Fruit fly (Drosophila melanogaster): ENCODE measurements around the gene CG32643.

CG32643 gene

DNA sequence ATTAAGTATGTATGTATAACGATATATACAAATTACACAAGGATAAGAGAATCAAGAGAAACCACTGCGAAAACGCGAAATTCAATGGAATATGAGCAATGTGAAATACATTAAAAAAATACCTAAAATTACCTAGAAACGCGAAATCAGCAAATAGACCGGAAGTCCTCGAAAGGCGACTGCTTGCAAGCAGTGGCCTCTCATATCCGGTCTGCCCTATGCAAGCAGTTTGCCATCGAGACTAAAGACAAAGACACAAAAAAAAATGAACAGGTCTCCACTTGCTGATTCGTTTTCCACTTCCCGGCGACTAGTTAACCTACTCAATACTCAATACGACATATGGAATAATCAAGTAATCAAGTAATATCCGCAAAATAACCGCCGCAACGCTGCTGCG lies 36.7 kb upstream of the CG32643 start (continued):
- TF ChIP-seq Optix (GFP tag; IDR thresholded peaks at IDR 0.05), result no peak
- TF ChIP-seq Lim3 (GFP tag; IDR thresholded peaks at IDR 0.05), result no peak
- TF ChIP-seq fd102C (GFP tag; optimal IDR thresholded peaks at IDR 0.05), result peak; percentile 53
- no peak for TF ChIP-seq lov (optimal IDR thresholded peaks at IDR 0.05)
- no peak for TF ChIP-seq lov (GFP tag; IDR thresholded peaks at IDR 0.05)
- TF ChIP-seq run (tag; optimal IDR thresholded peaks at IDR 0.05), result no peak
- no peak for TF ChIP-seq jumu (GFP tag; optimal IDR thresholded peaks at IDR 0.05)
- TF ChIP-seq nmo (GFP tag; optimal IDR thresholded peaks at IDR 0.05), result peak; percentile 2
- no peak for TF ChIP-seq wor (GFP tag; IDR thresholded peaks at IDR 0.05)
- TF ChIP-seq CG2116 (GFP tag; optimal IDR thresholded peaks at IDR 0.05), result peak; percentile 5

DNA sequence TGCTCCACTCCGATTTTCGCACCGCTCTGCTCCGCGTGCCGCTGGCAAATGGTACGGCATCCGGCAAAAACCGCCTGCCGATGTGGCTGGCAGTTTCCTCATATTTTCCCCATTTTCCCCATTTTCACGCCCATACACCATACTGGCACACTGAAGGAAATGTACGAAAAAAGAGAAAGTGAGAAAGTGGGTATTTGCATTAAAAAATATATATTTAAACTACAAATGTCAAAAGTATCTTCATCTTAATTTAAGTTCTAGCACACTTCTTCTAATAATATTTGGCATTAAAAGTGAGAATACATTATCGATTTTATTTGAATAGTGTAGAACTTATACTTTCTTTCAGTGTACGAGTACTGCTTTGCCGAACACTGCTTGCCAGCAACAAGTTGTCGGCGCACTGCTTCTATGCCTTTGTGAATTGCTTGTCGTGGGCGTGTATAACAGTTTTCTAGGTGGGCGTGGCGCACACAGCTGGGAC lies 26.9 kb upstream of the CG32643 start, which contains the start of gene hec:
Gene hec (minus strand): TSS at position 51 of the 484 bp plus-strand sequence.
- TF ChIP-seq CG13424 (tag; optimal IDR thresholded peaks at IDR 0.05), result peak; percentile 19
- no peak for TF ChIP-seq CG4360 (GFP tag; IDR thresholded peaks at IDR 0.05)
- TF ChIP-seq CoRest (tag; optimal IDR thresholded peaks at IDR 0.05), result peak; percentile 9
- peak; percentile 14 for TF ChIP-seq lilli (GFP tag; optimal IDR thresholded peaks at IDR 0.05)
- TF ChIP-seq stwl (tag; optimal IDR thresholded peaks at IDR 0.05), result peak; percentile 1
- peak; percentile 52 for TF ChIP-seq CG7839 (tag; optimal IDR thresholded peaks at IDR 0.05)
- TF ChIP-seq CG11723 (GFP tag; optimal IDR thresholded peaks at IDR 0.05), result no peak
- peak; percentile 18 for TF ChIP-seq CG9817 (tag; optimal IDR thresholded peaks at IDR 0.05)
- peak; percentile 22 for TF ChIP-seq HHEX (GFP tag; optimal IDR thresholded peaks at IDR 0.05)
- TF ChIP-seq CG31441 (GFP tag; IDR thresholded peaks at IDR 0.05), result peak; percentile 29; the same call in 1 of the 2 replicates
- peak; percentile 25 for TF ChIP-seq Fer3 (tag; optimal IDR thresholded peaks at IDR 0.05)
- no peak for TF ChIP-seq sc (optimal IDR thresholded peaks at IDR 0.05)
- no peak for TF ChIP-seq sc (GFP tag; optimal IDR thresholded peaks at IDR 0.05)
- TF ChIP-seq CG32767 (GFP tag; IDR thresholded peaks at IDR 0.05), result no peak
- TF ChIP-seq chn (GFP tag; optimal IDR thresholded peaks at IDR 0.05), result no peak
- TF ChIP-seq CG7357 (GFP tag; IDR thresholded peaks at IDR 0.05), result no peak
- TF ChIP-seq CG15601 (tag; optimal IDR thresholded peaks at IDR 0.05), result no peak
- no peak for TF ChIP-seq sim (GFP tag; IDR thresholded peaks at IDR 0.05)
- peak; percentile 54 for TF ChIP-seq zf30C (GFP tag; optimal IDR thresholded peaks at IDR 0.05)
- no peak for TF ChIP-seq chm (GFP tag; IDR thresholded peaks at IDR 0.05)
- TF ChIP-seq CG12659 (GFP tag; optimal IDR thresholded peaks at IDR 0.05), result peak; percentile 7
- TF ChIP-seq dmrt99B (tag; optimal IDR thresholded peaks at IDR 0.05), result peak; percentile 46
- TF ChIP-seq nmo (GFP tag; optimal IDR thresholded peaks at IDR 0.05), result peak; percentile 18
- peak; percentile 11; the same call in 1 of the 2 replicates for TF ChIP-seq CG10366 (GFP tag; IDR thresholded peaks at IDR 0.05)
- peak; percentile 36 for TF ChIP-seq lab (GFP tag; optimal IDR thresholded peaks at IDR 0.05)
- TF ChIP-seq CG32532 (GFP tag; IDR thresholded peaks at IDR 0.05), result 0 out of 2 replicates have a peak, but pooled peaks have one; percentile 9
- peak; percentile 39 for TF ChIP-seq Sox102F (GFP tag; optimal IDR thresholded peaks at IDR 0.05)
- TF ChIP-seq tgo (GFP tag; IDR thresholded peaks at IDR 0.05), result peak; percentile 25; the same call in 2 of the 3 replicates
- TF ChIP-seq CG8290 (GFP tag; optimal IDR thresholded peaks at IDR 0.05), result no peak
- TF ChIP-seq CG8290 (tag; optimal IDR thresholded peaks at IDR 0.05), result no peak
- 0 out of 2 replicates have a peak, but pooled peaks have one; percentile 14 for TF ChIP-seq CG9215 (GFP tag; IDR thresholded peaks at IDR 0.05)
- no peak for TF ChIP-seq fd64A (GFP tag; optimal IDR thresholded peaks at IDR 0.05)
- no peak for TF ChIP-seq pan (optimal IDR thresholded peaks at IDR 0.05)
- peak in 1 of 2 experiments; percentile 14 for TF ChIP-seq pan (GFP tag; optimal IDR thresholded peaks at IDR 0.05 in 1 of 2, IDR thresholded peaks at IDR 0.05 in 1 of 2)
- no peak for TF ChIP-seq Dad (GFP tag; optimal IDR thresholded peaks at IDR 0.05)
- TF ChIP-seq grau (tag; optimal IDR thresholded peaks at IDR 0.05), result peak; percentile 41
- TF ChIP-seq Ets65A (GFP tag), result peak; percentile 39
- TF ChIP-seq Dll (GFP tag; IDR thresholded peaks at IDR 0.05; ENCODE audit: partially characterized antibody), result no peak
- TF ChIP-seq CG3065 (GFP tag; optimal IDR thresholded peaks at IDR 0.05), result peak; percentile 23
- no peak for TF ChIP-seq NfI (GFP tag; optimal IDR thresholded peaks at IDR 0.05)
- TF ChIP-seq prd (optimal IDR thresholded peaks at IDR 0.05), result no peak
- peak; percentile 35; the same call in 1 of the 3 replicates for TF ChIP-seq prd (GFP tag; IDR thresholded peaks at IDR 0.05)

All from whole organism, embryonic.